Worm (Caenorhabditis elegans): Measurements from ENCODE around the gene lsm-3.

The lsm-3 gene

ce11 chrIV:13386903-13387302, at the start of gene lsm-3:
TSS of gene lsm-3 (plus strand) at chrIV:13387203.
- TF ChIP-seq scrt-1 (GFP tag; IDR thresholded peaks at IDR 0.05) = no peak
- no peak for TF ChIP-seq ceh-36 (tag; optimal IDR thresholded peaks at IDR 0.05)
- TF ChIP-seq hmg-4 (GFP tag; optimal IDR thresholded peaks at IDR 0.05) = no peak
- no peak for TF ChIP-seq ama-1 (optimal IDR thresholded peaks at IDR 0.05)
- no peak for TF ChIP-seq ets-7 (tag; optimal IDR thresholded peaks at IDR 0.05)
- TF ChIP-seq pes-1 (GFP tag; IDR thresholded peaks at IDR 0.05) = no peak
- no peak for TF ChIP-seq aly-1 (tag; optimal IDR thresholded peaks at IDR 0.05)
- TF ChIP-seq ceh-13 (GFP tag; optimal IDR thresholded peaks at IDR 0.05) = no peak
- TF ChIP-seq F13C5.2 (tag; optimal IDR thresholded peaks at IDR 0.05) = no peak
- TF ChIP-seq hnd-1 (tag; optimal IDR thresholded peaks at IDR 0.05) = no peak
- TF ChIP-seq tbx-11 (GFP tag; IDR thresholded peaks at IDR 0.05) = no peak
- no peak for TF ChIP-seq sea-1 (GFP tag; conservative IDR thresholded peaks at IDR 0.05)
- no peak for TF ChIP-seq flt-1 (GFP tag; IDR thresholded peaks at IDR 0.05)
- no peak for TF ChIP-seq tbx-37 (GFP tag; conservative IDR thresholded peaks at IDR 0.05)
- no peak for TF ChIP-seq tra-4 (tag; optimal IDR thresholded peaks at IDR 0.05)
- no peak for TF ChIP-seq hmbx-1 (tag; optimal IDR thresholded peaks at IDR 0.05)
- no peak for TF ChIP-seq B0310.2 (tag; optimal IDR thresholded peaks at IDR 0.05)

ce11 chrIV:13342555-13342954, 44.4 kb upstream of the lsm-3 start, which contains the start of gene W02A2.5:
TSS of gene W02A2.5 (plus strand) at chrIV:13342855.
- no peak for TF ChIP-seq tbx-37 (GFP tag; conservative IDR thresholded peaks at IDR 0.05)
- TF ChIP-seq hmg-4 (GFP tag; optimal IDR thresholded peaks at IDR 0.05) = no peak
- no peak for TF ChIP-seq tbx-11 (GFP tag; IDR thresholded peaks at IDR 0.05)
- no peak for TF ChIP-seq scrt-1 (GFP tag; IDR thresholded peaks at IDR 0.05)
- no peak for TF ChIP-seq flt-1 (GFP tag; IDR thresholded peaks at IDR 0.05)
- no peak for TF ChIP-seq F13C5.2 (tag; optimal IDR thresholded peaks at IDR 0.05)
- TF ChIP-seq ceh-13 (GFP tag; optimal IDR thresholded peaks at IDR 0.05) = no peak

- TF ChIP-seq aly-1 (tag; optimal IDR thresholded peaks at IDR 0.05) (no peak), ama-1 (optimal IDR thresholded peaks at IDR 0.05) (no peak), tbx-37 (GFP tag; conservative IDR thresholded peaks at IDR 0.05) (no peak), sea-1 (GFP tag; conservative IDR thresholded peaks at IDR 0.05) (no peak), pes-1 (GFP tag; IDR thresholded peaks at IDR 0.05) (no peak), flt-1 (GFP tag; IDR thresholded peaks at IDR 0.05) (no peak), scrt-1 (GFP tag; IDR thresholded peaks at IDR 0.05) (no peak), hmbx-1 (tag; optimal IDR thresholded peaks at IDR 0.05) (no peak), hmg-4 (GFP tag; optimal IDR thresholded peaks at IDR 0.05) (no peak), ets-7 (tag; optimal IDR thresholded peaks at IDR 0.05) (no peak), ceh-36 (tag; optimal IDR thresholded peaks at IDR 0.05) (no peak), F13C5.2 (tag; optimal IDR thresholded peaks at IDR 0.05) (no peak)
These were observed 40.9 kb upstream of the lsm-3 start for ce11 chrIV:13346078-13346477.

ce11 chrIV:13347232-13347715, 39.7 kb upstream of the lsm-3 start, which contains the start of gene W02A2.9:
TSS of gene W02A2.9 (plus strand) at chrIV:13347665.
- TF ChIP-seq sea-1 (GFP tag; conservative IDR thresholded peaks at IDR 0.05) = no peak
- TF ChIP-seq F13C5.2 (tag; optimal IDR thresholded peaks at IDR 0.05) = no peak
- no peak for TF ChIP-seq hmbx-1 (tag; optimal IDR thresholded peaks at IDR 0.05)
- no peak for TF ChIP-seq tbx-37 (GFP tag; conservative IDR thresholded peaks at IDR 0.05)
- TF ChIP-seq ceh-13 (GFP tag; optimal IDR thresholded peaks at IDR 0.05) = no peak
- TF ChIP-seq ama-1 (optimal IDR thresholded peaks at IDR 0.05) = no peak
- no peak for TF ChIP-seq B0310.2 (tag; optimal IDR thresholded peaks at IDR 0.05)
- TF ChIP-seq flt-1 (GFP tag; IDR thresholded peaks at IDR 0.05) = no peak
- no peak for TF ChIP-seq hmg-4 (GFP tag; optimal IDR thresholded peaks at IDR 0.05)
- no peak for TF ChIP-seq tbx-11 (GFP tag; IDR thresholded peaks at IDR 0.05)
- TF ChIP-seq tra-4 (tag; optimal IDR thresholded peaks at IDR 0.05) = no peak
- TF ChIP-seq pes-1 (GFP tag; IDR thresholded peaks at IDR 0.05) = no peak
- no peak for TF ChIP-seq ets-7 (tag; optimal IDR thresholded peaks at IDR 0.05)

- TF ChIP-seq hmg-4 (GFP tag; optimal IDR thresholded peaks at IDR 0.05) (no peak), tra-4 (tag; optimal IDR thresholded peaks at IDR 0.05) (no peak), ceh-36 (tag; optimal IDR thresholded peaks at IDR 0.05) (no peak), sea-1 (GFP tag; conservative IDR thresholded peaks at IDR 0.05) (no peak), pes-1 (GFP tag; IDR thresholded peaks at IDR 0.05) (no peak), ama-1 (optimal IDR thresholded peaks at IDR 0.05) (no peak), B0310.2 (tag; optimal IDR thresholded peaks at IDR 0.05) (no peak), tbx-11 (GFP tag; IDR thresholded peaks at IDR 0.05) (no peak), ets-7 (tag; optimal IDR thresholded peaks at IDR 0.05) (no peak)
These were observed 38.4 kb upstream of the lsm-3 start, which contains the start of gene W02A2.12 for ce11 chrIV:13348592-13348991. TSS of gene W02A2.12 (minus strand) at chrIV:13348831.

ce11 chrIV:13353143-13353773, 33.7 kb upstream of the lsm-3 start, which contains the start of the genes rec-8 and mex-5:
TSS of gene rec-8 (minus strand) at chrIV:13353193.
TSS of gene mex-5 (plus strand) at chrIV:13353723.
- no peak for TF ChIP-seq flt-1 (GFP tag; IDR thresholded peaks at IDR 0.05)
- TF ChIP-seq F13C5.2 (tag; optimal IDR thresholded peaks at IDR 0.05) = no peak
- TF ChIP-seq pes-1 (GFP tag; IDR thresholded peaks at IDR 0.05) = no peak
- no peak for TF ChIP-seq tbx-11 (GFP tag; IDR thresholded peaks at IDR 0.05)
- TF ChIP-seq ama-1 (optimal IDR thresholded peaks at IDR 0.05) = no peak
- TF ChIP-seq tbx-37 (GFP tag; conservative IDR thresholded peaks at IDR 0.05) = no peak
- TF ChIP-seq ceh-13 (GFP tag; optimal IDR thresholded peaks at IDR 0.05) = no peak
- TF ChIP-seq B0310.2 (tag; optimal IDR thresholded peaks at IDR 0.05) = no peak
- no peak for TF ChIP-seq hmg-4 (GFP tag; optimal IDR thresholded peaks at IDR 0.05)
- TF ChIP-seq ceh-36 (tag; optimal IDR thresholded peaks at IDR 0.05) = no peak
- no peak for TF ChIP-seq tra-4 (tag; optimal IDR thresholded peaks at IDR 0.05)
- TF ChIP-seq aly-1 (tag; optimal IDR thresholded peaks at IDR 0.05) = no peak
- TF ChIP-seq ets-7 (tag; optimal IDR thresholded peaks at IDR 0.05) = no peak
- no peak for TF ChIP-seq sea-1 (GFP tag; conservative IDR thresholded peaks at IDR 0.05)
- TF ChIP-seq scrt-1 (GFP tag; IDR thresholded peaks at IDR 0.05) = no peak
- no peak for TF ChIP-seq hnd-1 (tag; optimal IDR thresholded peaks at IDR 0.05)
- no peak for TF ChIP-seq hmbx-1 (tag; optimal IDR thresholded peaks at IDR 0.05)

ce11 chrIV:13354044-13354443, 33.0 kb upstream of the lsm-3 start:
- TF ChIP-seq ceh-36 (tag; optimal IDR thresholded peaks at IDR 0.05) = no peak
- TF ChIP-seq aly-1 (tag; optimal IDR thresholded peaks at IDR 0.05) = no peak
- TF ChIP-seq scrt-1 (GFP tag; IDR thresholded peaks at IDR 0.05) = no peak
- no peak for TF ChIP-seq tbx-11 (GFP tag; IDR thresholded peaks at IDR 0.05)
- no peak for TF ChIP-seq ets-7 (tag; optimal IDR thresholded peaks at IDR 0.05)
- TF ChIP-seq hmg-4 (GFP tag; optimal IDR thresholded peaks at IDR 0.05) = no peak
- no peak for TF ChIP-seq flt-1 (GFP tag; IDR thresholded peaks at IDR 0.05)
- no peak for TF ChIP-seq hnd-1 (tag; optimal IDR thresholded peaks at IDR 0.05)
- no peak for TF ChIP-seq sea-1 (GFP tag; conservative IDR thresholded peaks at IDR 0.05)
- TF ChIP-seq B0310.2 (tag; optimal IDR thresholded peaks at IDR 0.05) = no peak
- no peak for TF ChIP-seq pes-1 (GFP tag; IDR thresholded peaks at IDR 0.05)
- TF ChIP-seq F13C5.2 (tag; optimal IDR thresholded peaks at IDR 0.05) = no peak

Measured in whole organism, early embryonic.